Fruit fly (Drosophila melanogaster) whole organism, pupa: ENCODE data around the gene Or10a.

Source experiments
- CG10348 ChIP-seq: fragments of 200-800 bp; sonication (Bioruptor generic); IDR thresholded peaks from 2 replicates; pipeline ENCODE4 v1.3.6; 2022; ENCODE audit warnings: missing biosample characterization, missing genetic modification characterization
- CG14655 ChIP-seq: fragments of 200-800 bp; sonication (Bioruptor generic); optimal IDR thresholded peaks from 3 replicates; lab custom pipeline; 2017; ENCODE audit warnings: mild to moderate bottlenecking, missing biosample characterization, missing genetic modification reagents, missing genetic modification characterization
- CG34367 ChIP-seq: fragments of 200-800 bp; sonication (Bioruptor generic); optimal IDR thresholded peaks from 2 replicates; lab custom pipeline; 2018; ENCODE audit warnings: missing biosample characterization, mild to moderate bottlenecking, missing genetic modification characterization
- CG8301 ChIP-seq: fragments of 200-800 bp; sonication (Bioruptor generic); optimal IDR thresholded peaks from 2 replicates; lab custom pipeline; 2018; ENCODE audit warnings: missing biosample characterization, mild to moderate bottlenecking, missing genetic modification characterization
- Pif1A ChIP-seq: fragments of 200-800 bp; sonication (Bioruptor generic); optimal IDR thresholded peaks from 3 replicates; lab custom pipeline; 2016; ENCODE audit warnings: missing biosample characterization, missing genetic modification characterization
- Snoo ChIP-seq: fragments of 200-800 bp; sonication (Bioruptor generic); optimal IDR thresholded peaks from 3 replicates; lab custom pipeline; 2017; ENCODE audit warnings: missing biosample characterization, mild to moderate bottlenecking, missing genetic modification characterization, inconsistent platforms
- fd96Ca ChIP-seq: fragments of 200-800 bp; sonication (Bioruptor generic); IDR thresholded peaks from 3 replicates; pipeline ENCODE4 v1.3.6; 2022; ENCODE audit warnings: missing biosample characterization, missing genetic modification characterization
- rn ChIP-seq: fragments of 200-800 bp; sonication (Bioruptor generic); IDR thresholded peaks from 2 replicates; pipeline ENCODE4 v1.3.6; 2022; ENCODE audit warnings: missing biosample characterization, missing genetic modification characterization

- TF ChIP-seq CG8301 (tag; lab: Kevin White, UChicago) (no peak), CG34367 (tag; lab: Kevin White, UChicago) (no peak), CG10348 (no peak), Pif1A (GFP tag; lab: Kevin White, UChicago) (no peak), fd96Ca (no peak), CG14655 (GFP tag; lab: Kevin White, UChicago) (no peak), rn (GFP tag; lab: Robert Waterston, UW) (no peak), Snoo (no peak)
Observed at dm6 chrX:11422532-11422931, 5.3 kb upstream of the Or10a start, which contains the start of gene Gs2.
